Worm (Caenorhabditis elegans) whole organism, L2 larva: ENCODE results near the gene dct-16.

Source experiments
- F13H6.1 ChIP-seq: sonication (generic microtip); optimal IDR thresholded peaks from 2 replicates; lab custom pipeline; 2016; ENCODE audit warnings: missing genetic modification characterization, missing compliant biosample characterization
- R02D3.7 ChIP-seq: fragments of 150-350 bp; optimal IDR thresholded peaks from 2 replicates; lab custom pipeline; 2014; ENCODE audit warnings: missing biosample characterization, missing genetic modification characterization
- egl-27 ChIP-seq: sonication (generic microtip); optimal IDR thresholded peaks from 3 replicates; lab custom pipeline; 2017; ENCODE audit warnings: missing biosample characterization, missing genetic modification reagents, missing genetic modification characterization

DNA sequence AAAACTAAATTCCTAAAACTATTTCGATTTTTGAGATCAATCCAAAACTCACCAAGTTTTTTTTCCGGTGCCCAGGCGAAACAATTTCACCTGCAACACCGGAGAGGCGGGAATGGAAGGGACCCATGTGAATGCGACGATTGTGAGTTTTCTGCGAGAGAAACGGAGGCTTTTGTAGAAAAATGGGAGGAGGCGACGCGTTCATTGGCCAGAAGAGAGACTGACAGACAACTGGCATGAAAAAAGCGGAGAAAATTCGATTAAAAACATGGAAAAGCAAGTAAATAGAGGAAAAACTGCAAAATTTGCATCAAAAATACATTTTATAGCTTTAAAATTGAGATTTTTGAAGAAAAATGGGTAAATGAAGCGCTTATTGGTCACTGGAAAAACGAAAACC, 23.0 kb downstream of the dct-16 start, which contains the start of gene B0250.7:
- TF ChIP-seq F13H6.1 (tag; lab: Kevin White, UChicago), result no peak
- no peak for TF ChIP-seq R02D3.7
- no peak for TF ChIP-seq egl-27 (tag; lab: Kevin White, UChicago)
